Worm (Caenorhabditis elegans) whole organism, mixed stage, embryonic: ENCODE results near the gene K08F8.7.

ENCODE experiments used
- M03D4.4 ChIP-seq: sonication (generic microtip); optimal IDR thresholded peaks from 2 replicates; lab custom pipeline; 2017; ENCODE audit warnings: mild to moderate bottlenecking, missing genetic modification characterization, missing compliant biosample characterization
- bed-3 ChIP-seq: fragments of 200-800 bp; sonication (Bioruptor generic); optimal IDR thresholded peaks from 3 replicates; lab custom pipeline; 2018; ENCODE audit warnings: mild to moderate bottlenecking, missing genetic modification characterization, moderate library complexity, missing compliant biosample characterization
- blmp-1 ChIP-seq: fragments of 150-350 bp; optimal IDR thresholded peaks from 2 replicates; lab custom pipeline; 2014; ENCODE audit warnings: missing biosample characterization, missing genetic modification characterization
- ceh-39 ChIP-seq: fragments of 150-350 bp; optimal IDR thresholded peaks from 2 replicates; lab custom pipeline; 2014; ENCODE audit warnings: missing biosample characterization, missing genetic modification characterization
- ceh-43 ChIP-seq: fragments of 200-800 bp; sonication (Bioruptor generic); optimal IDR thresholded peaks from 2 replicates; lab custom pipeline; 2018; ENCODE audit warnings: mild to moderate bottlenecking, missing genetic modification characterization, moderate library complexity, missing compliant biosample characterization
- ceh-83 ChIP-seq: fragments of 200-800 bp; sonication (Bioruptor generic); optimal IDR thresholded peaks from 2 replicates; lab custom pipeline; 2018; ENCODE audit warnings: mild to moderate bottlenecking, missing genetic modification characterization, missing compliant biosample characterization
- ces-1 ChIP-seq: fragments of 150-350 bp; optimal IDR thresholded peaks from 2 replicates; lab custom pipeline; 2014; ENCODE audit warnings: missing biosample characterization, missing genetic modification reagents, missing genetic modification characterization
- cnd-1 ChIP-seq: fragments of 200-800 bp; sonication (Bioruptor generic); optimal IDR thresholded peaks from 2 replicates; lab custom pipeline; 2018; ENCODE audit warnings: mild to moderate bottlenecking, missing genetic modification characterization, missing compliant biosample characterization
- drap-1 ChIP-seq: fragments of 200-800 bp; sonication (Bioruptor generic); optimal IDR thresholded peaks from 3 replicates; lab custom pipeline; 2018; ENCODE audit warnings: mild to moderate bottlenecking, missing genetic modification characterization, missing compliant biosample characterization
- elt-1 ChIP-seq: sonication (generic microtip); optimal IDR thresholded peaks from 2 replicates; lab custom pipeline; 2017; ENCODE audit warnings: missing genetic modification characterization, mild to moderate bottlenecking, missing compliant biosample characterization, antibody characterized with exemption, moderate library complexity, borderline replicate concordance; ENCODE audit not compliant: insufficient read depth
- flh-1 ChIP-seq: fragments of 200-800 bp; sonication (Bioruptor generic); optimal IDR thresholded peaks from 2 replicates; lab custom pipeline; 2018; ENCODE audit warnings: mild to moderate bottlenecking, missing genetic modification characterization, moderate library complexity, missing compliant biosample characterization
- ham-2 ChIP-seq: fragments of 200-800 bp; sonication (Bioruptor generic); optimal IDR thresholded peaks from 2 replicates; lab custom pipeline; 2018; ENCODE audit warnings: mild to moderate bottlenecking, missing genetic modification characterization, missing compliant biosample characterization
- hlh-1 ChIP-seq: fragments of 150-350 bp; optimal IDR thresholded peaks from 2 replicates; lab custom pipeline; 2014; ENCODE audit warnings: missing biosample characterization, missing genetic modification reagents, missing genetic modification characterization
- lin-13 ChIP-seq: fragments of 150-350 bp; optimal IDR thresholded peaks from 2 replicates; lab custom pipeline; 2014; ENCODE audit warnings: missing biosample characterization, missing genetic modification characterization
- lsy-2 ChIP-seq: fragments of 150-350 bp; optimal IDR thresholded peaks from 2 replicates; lab custom pipeline; 2014; ENCODE audit warnings: missing biosample characterization, missing genetic modification characterization
- mab-5 ChIP-seq: fragments of 150-350 bp; optimal IDR thresholded peaks from 2 replicates; lab custom pipeline; 2014; ENCODE audit warnings: missing biosample characterization, missing genetic modification characterization
- mep-1 ChIP-seq: fragments of 150-350 bp; optimal IDR thresholded peaks from 2 replicates; lab custom pipeline; 2017; ENCODE audit warnings: missing biosample characterization, missing genetic modification reagents, missing genetic modification characterization, inconsistent platforms
- mls-2 ChIP-seq: sonication (generic microtip); optimal IDR thresholded peaks from 2 replicates; lab custom pipeline; 2016; ENCODE audit warnings: mild to moderate bottlenecking, missing genetic modification characterization, moderate library complexity, missing compliant biosample characterization
- nhr-12 ChIP-seq: fragments of 150-350 bp; optimal IDR thresholded peaks from 2 replicates; lab custom pipeline; 2014; ENCODE audit warnings: missing biosample characterization, missing genetic modification characterization
- nhr-237 ChIP-seq: fragments of 150-350 bp; optimal IDR thresholded peaks from 2 replicates; lab custom pipeline; 2014; ENCODE audit warnings: missing biosample characterization, missing genetic modification characterization
- nhr-76 ChIP-seq: sonication (generic microtip); optimal IDR thresholded peaks from 2 replicates; lab custom pipeline; 2017; ENCODE audit warnings: missing biosample characterization, missing genetic modification characterization
- pha-4 ChIP-seq: fragments of 150-350 bp; optimal IDR thresholded peaks from 2 replicates; lab custom pipeline; 2018; ENCODE audit warnings: missing biosample characterization, missing genetic modification reagents, missing genetic modification characterization
- sem-2 ChIP-seq: fragments of 200-800 bp; sonication (Bioruptor generic); optimal IDR thresholded peaks from 2 replicates; lab custom pipeline; 2018; ENCODE audit warnings: mild to moderate bottlenecking, missing genetic modification characterization, missing compliant biosample characterization
- snpc-4 ChIP-seq: fragments of 150-350 bp; optimal IDR thresholded peaks from 2 replicates; lab custom pipeline; 2014; ENCODE audit warnings: missing biosample characterization, missing genetic modification characterization
- sptf-1 ChIP-seq: sonication (generic microtip); optimal IDR thresholded peaks from 2 replicates; lab custom pipeline; 2017; ENCODE audit warnings: mild to moderate bottlenecking, missing genetic modification characterization, moderate library complexity, missing compliant biosample characterization
- tbx-8 ChIP-seq: fragments of 200-800 bp; sonication (Bioruptor generic); optimal IDR thresholded peaks from 2 replicates; lab custom pipeline; 2018; ENCODE audit warnings: mild to moderate bottlenecking, missing genetic modification characterization, moderate library complexity, missing compliant biosample characterization
- unc-120 ChIP-seq: sonication (generic microtip); optimal IDR thresholded peaks from 2 replicates; lab custom pipeline; 2017; ENCODE audit warnings: missing genetic modification characterization, missing compliant biosample characterization; ENCODE audit not compliant: poor library complexity, severe bottlenecking
- unc-39 ChIP-seq: fragments of 150-350 bp; optimal IDR thresholded peaks from 2 replicates; lab custom pipeline; 2014; ENCODE audit warnings: missing biosample characterization, missing genetic modification characterization
- unc-62 ChIP-seq: fragments of 150-350 bp; optimal IDR thresholded peaks from 2 replicates; lab custom pipeline; 2014; ENCODE audit warnings: missing biosample characterization, missing genetic modification reagents, missing genetic modification characterization
- zip-8 ChIP-seq: fragments of 150-350 bp; optimal IDR thresholded peaks from 2 replicates; lab custom pipeline; 2014; ENCODE audit warnings: missing biosample characterization, missing genetic modification characterization
- ztf-11 ChIP-seq: fragments of 150-350 bp; optimal IDR thresholded peaks from 2 replicates; lab custom pipeline; 2014; ENCODE audit warnings: missing biosample characterization, missing genetic modification characterization

The K08F8.7 gene

ce11 chrII:8721955-8722524 is 33.1 kb downstream of the K08F8.7 start, which contains the start of gene trcs-2:
Gene trcs-2 (plus strand): TSS chrII:8722474.
- TF ChIP-seq ceh-39 (no peak), lsy-2 (no peak), nhr-12 (tag; lab: Kevin White, UChicago) (no peak), sem-2 (GFP tag; lab: Kevin White, UChicago) (no peak), elt-1 (tag; lab: Kevin White, UChicago) (no peak), lin-13 (tag; lab: Kevin White, UChicago) (no peak), mab-5 (tag; lab: Kevin White, UChicago) (no peak), ztf-11 (tag; lab: Kevin White, UChicago) (no peak), flh-1 (no peak), snpc-4 (tag; lab: Kevin White, UChicago) (no peak), unc-39 (tag; lab: Kevin White, UChicago) (no peak), zip-8 (tag; lab: Kevin White, UChicago) (no peak), mls-2 (tag; lab: Kevin White, UChicago) (no peak), nhr-76 (tag; lab: Kevin White, UChicago) (no peak), drap-1 (GFP tag; lab: Kevin White, UChicago) (no peak), mep-1 (tag; lab: Kevin White, UChicago) (no peak), unc-120 (tag; lab: Kevin White, UChicago) (no peak), unc-62 (GFP tag; lab: Kevin White, UChicago) (no peak)

- TF ChIP-seq ham-2 (GFP tag; lab: Kevin White, UChicago): no peak
- no peak for TF ChIP-seq mab-5 (tag; lab: Kevin White, UChicago)
- peak; percentile 64 for TF ChIP-seq elt-1 (tag; lab: Kevin White, UChicago)
- no peak for TF ChIP-seq zip-8 (tag; lab: Kevin White, UChicago)
- TF ChIP-seq mls-2 (tag; lab: Kevin White, UChicago): no peak
These were observed 37.6 kb downstream of the K08F8.7 start for ce11 chrII:8717579-8717978.

- peak; percentile 62 for TF ChIP-seq ces-1 (GFP tag; lab: Kevin White, UChicago)
- no peak for TF ChIP-seq ceh-83
- peak; percentile 17 for TF ChIP-seq hlh-1
- no peak for TF ChIP-seq ceh-39
- TF ChIP-seq unc-39 (tag; lab: Kevin White, UChicago): no peak
- no peak for TF ChIP-seq sptf-1 (tag; lab: Kevin White, UChicago)
- TF ChIP-seq nhr-76 (tag; lab: Kevin White, UChicago): no peak
- TF ChIP-seq elt-1 (tag; lab: Kevin White, UChicago): peak; percentile 47
- no peak for TF ChIP-seq blmp-1
- no peak for TF ChIP-seq nhr-237 (tag; lab: Kevin White, UChicago)
- TF ChIP-seq zip-8 (tag; lab: Kevin White, UChicago): no peak
- TF ChIP-seq ham-2 (GFP tag; lab: Kevin White, UChicago): peak; percentile 34
- peak; percentile 81 for TF ChIP-seq mep-1 (tag; lab: Kevin White, UChicago)
- no peak for TF ChIP-seq bed-3 (GFP tag; lab: Kevin White, UChicago)
- TF ChIP-seq mab-5 (tag; lab: Kevin White, UChicago): no peak
- TF ChIP-seq ceh-43 (GFP tag; lab: Kevin White, UChicago): peak; percentile 48
- TF ChIP-seq lsy-2: peak; percentile 49
- no peak for TF ChIP-seq drap-1 (GFP tag; lab: Kevin White, UChicago)
- no peak for TF ChIP-seq snpc-4 (tag; lab: Kevin White, UChicago)
- no peak for TF ChIP-seq pha-4 (tag; lab: Kevin White, UChicago)
- peak; percentile 31 for TF ChIP-seq cnd-1 (tag; lab: Kevin White, UChicago)
- TF ChIP-seq M03D4.4 (tag; lab: Kevin White, UChicago): peak; percentile 43
- TF ChIP-seq tbx-8 (GFP tag; lab: Kevin White, UChicago): no peak
- TF ChIP-seq unc-120 (tag; lab: Kevin White, UChicago): peak; percentile 34
- TF ChIP-seq lin-13 (tag; lab: Kevin White, UChicago): no peak
- TF ChIP-seq unc-62 (GFP tag; lab: Kevin White, UChicago): no peak
- TF ChIP-seq, all 35 proteins: peak for 10
These were observed 38.8 kb downstream of the K08F8.7 start, which contains the start of the genes cyn-11 and T01B7.5 for ce11 chrII:8716231-8716878. Gene cyn-11 (minus strand): TSS chrII:8716281. Gene T01B7.5 (plus strand): TSS chrII:8716828.
